Worm (Caenorhabditis elegans): ENCODE measurements around the gene Y51H4A.938.
"Not testable (repeated sequence)": the region's sequence is repeated elsewhere in the genome, so short reads cannot be mapped to it uniquely, and the experiment has no call there.

Gene Y51H4A.938

DNA sequence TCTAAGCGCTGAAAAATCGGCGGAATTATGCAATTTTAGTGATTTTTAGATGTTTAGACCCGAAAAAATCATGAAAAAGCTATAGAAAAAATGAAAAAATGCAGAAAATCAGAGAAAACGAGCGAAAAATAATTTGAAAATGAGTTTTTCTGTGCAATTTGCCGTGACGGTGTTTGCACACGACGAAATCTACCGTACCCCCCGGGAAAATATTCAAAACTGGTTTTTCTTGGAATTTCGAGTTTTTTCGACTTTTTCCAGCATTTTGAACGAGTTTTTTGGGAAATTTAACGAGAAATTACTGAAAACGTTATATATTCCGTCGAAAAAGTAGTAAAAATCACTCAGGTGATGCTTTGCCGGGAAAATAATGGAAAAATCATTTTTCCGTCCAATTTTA is 21.4 kb downstream of the Y51H4A.938 start:
- no peak for TF ChIP-seq nhr-2 (tag; optimal IDR thresholded peaks at IDR 0.05)
- no peak for TF ChIP-seq lin-13 (tag; optimal IDR thresholded peaks at IDR 0.05)
- TF ChIP-seq unc-120 (tag; optimal IDR thresholded peaks at IDR 0.05; ENCODE audit: poor library complexity, severe bottlenecking), result no peak
- TF ChIP-seq snpc-4 (tag; optimal IDR thresholded peaks at IDR 0.05), result no peak
- no peak for TF ChIP-seq nhr-28 (tag; optimal IDR thresholded peaks at IDR 0.05)
- no peak for TF ChIP-seq drap-1 (GFP tag; optimal IDR thresholded peaks at IDR 0.05)
- no peak for TF ChIP-seq zip-8 (tag; optimal IDR thresholded peaks at IDR 0.05)
- TF ChIP-seq mls-2 (tag; optimal IDR thresholded peaks at IDR 0.05), result no peak
- no peak for TF ChIP-seq ztf-11 (tag; optimal IDR thresholded peaks at IDR 0.05)
- TF ChIP-seq unc-39 (tag; optimal IDR thresholded peaks at IDR 0.05), result no peak
- TF ChIP-seq hlh-1 (tag; optimal IDR thresholded peaks at IDR 0.05), result no peak

ce11 chrIV:16503049-16503448 is 22.1 kb downstream of the Y51H4A.938 start:
- TF ChIP-seq lsy-2 (tag; optimal IDR thresholded peaks at IDR 0.05), result peak; percentile 19
- no peak for TF ChIP-seq nhr-12 (tag; optimal IDR thresholded peaks at IDR 0.05)

DNA sequence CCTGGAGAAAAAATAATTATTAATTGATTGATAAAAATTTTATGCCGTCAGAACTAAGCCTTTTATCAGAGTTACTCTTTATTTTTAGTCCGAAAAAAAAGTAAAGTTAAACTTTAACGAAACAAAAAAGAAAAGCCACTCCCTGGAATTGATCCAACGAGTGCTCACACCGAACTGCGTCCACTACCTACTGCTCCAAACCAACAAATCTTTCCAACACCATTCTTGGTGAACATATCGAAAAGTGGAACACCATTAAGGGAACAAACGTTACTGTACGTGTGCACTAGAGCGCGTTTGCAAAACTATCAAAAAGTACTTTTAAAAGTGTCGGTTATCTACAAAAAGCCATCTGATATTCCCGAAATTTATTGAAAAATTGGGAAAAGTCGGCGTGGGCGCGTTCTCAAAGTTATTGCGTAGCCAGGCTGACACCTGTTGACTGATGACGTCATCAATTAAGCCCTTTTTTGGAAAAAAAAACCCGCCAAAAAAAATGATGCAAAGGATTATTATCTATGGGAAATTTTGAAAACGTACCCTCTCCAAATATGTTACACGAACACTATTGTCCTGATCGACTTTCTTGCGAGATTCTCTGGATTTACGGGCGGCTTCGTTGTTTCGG is 22.7 kb downstream of the Y51H4A.938 start:
- TF ChIP-seq cnd-1 (tag; optimal IDR thresholded peaks at IDR 0.05), result peak; percentile 23
- TF ChIP-seq zip-8 (tag; optimal IDR thresholded peaks at IDR 0.05), result peak; percentile 99
- no peak for TF ChIP-seq nhr-2 (tag; optimal IDR thresholded peaks at IDR 0.05)

DNA sequence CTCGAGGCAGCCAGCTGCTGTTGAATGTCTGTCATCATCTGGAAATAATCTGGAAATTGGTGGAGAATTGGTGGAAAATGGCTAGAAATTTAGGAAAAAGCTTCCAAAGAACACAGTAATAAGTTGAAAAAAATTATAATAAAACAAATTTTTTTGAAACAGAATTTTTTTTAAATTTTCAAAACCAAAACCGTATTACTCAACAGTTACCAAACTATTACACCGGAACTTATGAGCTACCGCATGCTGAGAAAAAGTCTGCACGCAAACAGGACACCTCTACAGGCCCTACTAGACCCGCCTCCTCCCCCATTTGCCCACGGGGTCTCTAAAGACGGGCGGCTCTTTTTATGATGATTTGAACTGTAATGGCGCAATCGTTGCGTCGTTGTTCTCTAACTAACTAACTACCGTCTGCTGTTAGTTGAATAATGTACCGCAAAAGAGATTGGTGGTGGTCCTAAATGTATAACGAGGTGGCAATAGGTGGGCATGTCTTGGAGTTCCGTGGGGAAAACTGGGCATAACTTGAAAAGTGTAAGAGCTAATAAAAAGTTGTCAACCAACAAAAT is 24.7 kb downstream of the Y51H4A.938 start, which contains the start of gene zip-7:
TSS of gene zip-7 (minus strand) at position 51 of the 572 bp plus-strand sequence.
- peak; percentile 90 for TF ChIP-seq zip-8 (tag; optimal IDR thresholded peaks at IDR 0.05)
- TF ChIP-seq nhr-2 (tag; optimal IDR thresholded peaks at IDR 0.05), result peak; percentile 54
- no peak for TF ChIP-seq nhr-12 (tag; optimal IDR thresholded peaks at IDR 0.05)

- TF ChIP-seq unc-39 (tag; optimal IDR thresholded peaks at IDR 0.05); bed-3 (GFP tag; optimal IDR thresholded peaks at IDR 0.05); blmp-1 (tag; optimal IDR thresholded peaks at IDR 0.05): not testable (repeated sequence)
Measured at ce11 chrIV:16507132-16507531, 26.1 kb downstream of the Y51H4A.938 start, which contains the start of gene Y51H4A.935. TSS of gene Y51H4A.935 (minus strand) at chrIV:16507232.

DNA sequence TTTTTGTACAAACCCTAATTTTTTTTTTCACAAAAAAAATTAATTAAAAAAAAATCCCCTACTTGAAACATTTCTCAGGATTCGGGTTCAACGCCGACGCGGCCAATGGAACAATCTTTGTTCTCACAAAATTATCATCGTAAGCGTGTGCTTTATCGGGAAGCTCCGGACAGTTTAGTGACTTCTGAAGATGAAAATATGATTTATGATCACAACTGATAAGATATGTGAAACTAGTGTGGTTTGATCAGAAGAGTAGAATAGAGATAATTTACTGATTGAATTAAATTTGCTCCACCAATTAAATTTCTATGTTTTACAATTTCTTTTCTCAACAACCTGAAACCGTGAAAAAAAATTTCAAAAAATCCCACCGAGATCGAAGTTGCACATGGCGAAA is 44.0 kb downstream of the Y51H4A.938 start:
- no peak for TF ChIP-seq sptf-1 (tag; optimal IDR thresholded peaks at IDR 0.05)
- no peak for TF ChIP-seq mep-1 (tag; optimal IDR thresholded peaks at IDR 0.05)
- TF ChIP-seq lin-13 (tag; optimal IDR thresholded peaks at IDR 0.05), result no peak
- TF ChIP-seq lsy-2 (tag; optimal IDR thresholded peaks at IDR 0.05), result no peak
- no peak for TF ChIP-seq tbx-8 (GFP tag; optimal IDR thresholded peaks at IDR 0.05)
- TF ChIP-seq nhr-76 (tag; optimal IDR thresholded peaks at IDR 0.05), result no peak
- no peak for TF ChIP-seq ceh-43 (GFP tag; optimal IDR thresholded peaks at IDR 0.05)
- TF ChIP-seq lin-32 (GFP tag; optimal IDR thresholded peaks at IDR 0.05), result no peak
- TF ChIP-seq snpc-4 (tag; optimal IDR thresholded peaks at IDR 0.05), result no peak
- no peak for TF ChIP-seq elt-3 (tag; optimal IDR thresholded peaks at IDR 0.05)

DNA sequence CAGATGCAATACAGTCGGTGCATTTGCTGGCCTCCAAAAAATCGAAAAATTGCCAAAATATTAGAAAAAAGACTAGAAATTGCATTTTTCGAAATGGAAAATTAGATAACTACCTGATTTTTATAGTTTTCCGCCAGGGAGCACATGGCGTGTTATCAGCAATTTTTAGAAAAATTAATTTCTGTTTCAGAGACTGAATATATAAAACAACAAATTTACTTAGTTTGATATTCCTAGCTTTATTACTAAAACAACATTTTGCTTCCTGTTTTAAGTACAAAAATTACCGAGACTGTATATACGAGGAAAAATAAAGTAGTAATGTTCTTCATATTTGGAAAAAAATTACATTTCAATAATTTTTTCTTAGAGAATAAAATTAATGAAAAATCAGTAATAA is 45.0 kb downstream of the Y51H4A.938 start, which contains the start of gene Y51H4A.5:
TSS of gene Y51H4A.5 (minus strand) at position 101 of the 400 bp plus-strand sequence.
- TF ChIP-seq drap-1 (GFP tag; optimal IDR thresholded peaks at IDR 0.05), result no peak
- no peak for TF ChIP-seq hlh-1 (tag; optimal IDR thresholded peaks at IDR 0.05)
- TF ChIP-seq mep-1 (tag; optimal IDR thresholded peaks at IDR 0.05), result no peak
- no peak for TF ChIP-seq bed-3 (GFP tag; optimal IDR thresholded peaks at IDR 0.05)
- no peak for TF ChIP-seq unc-120 (tag; optimal IDR thresholded peaks at IDR 0.05; ENCODE audit: poor library complexity, severe bottlenecking)
- TF ChIP-seq ceh-43 (GFP tag; optimal IDR thresholded peaks at IDR 0.05), result no peak
- no peak for TF ChIP-seq sem-2 (GFP tag; optimal IDR thresholded peaks at IDR 0.05)
- TF ChIP-seq elt-3 (tag; optimal IDR thresholded peaks at IDR 0.05), result no peak
- no peak for TF ChIP-seq zip-8 (tag; optimal IDR thresholded peaks at IDR 0.05)
- TF ChIP-seq mab-5 (tag; optimal IDR thresholded peaks at IDR 0.05), result no peak
- TF ChIP-seq nhr-76 (tag; optimal IDR thresholded peaks at IDR 0.05), result no peak
- no peak for TF ChIP-seq lin-13 (tag; optimal IDR thresholded peaks at IDR 0.05)
- no peak for TF ChIP-seq nhr-28 (tag; optimal IDR thresholded peaks at IDR 0.05)
